Worm (Caenorhabditis elegans) whole organism, L3 larva: ENCODE data around the gene W08E12.7.
A peak's percentile ranks its signal among the peaks of the same experiment; 100 is the strongest.

ENCODE experiments used
- ZK546.5 ChIP-seq: sonication (generic microtip); optimal IDR thresholded peaks from 2 replicates; lab custom pipeline; 2017; ENCODE audit warnings: missing biosample characterization, missing genetic modification characterization
- ceh-16 ChIP-seq: sonication (generic microtip); optimal IDR thresholded peaks from 2 replicates; lab custom pipeline; 2017; ENCODE audit warnings: missing biosample characterization, missing genetic modification characterization
- ceh-28 ChIP-seq: fragments of 150-350 bp; optimal IDR thresholded peaks from 2 replicates; lab custom pipeline; 2014; ENCODE audit warnings: missing biosample characterization, missing genetic modification reagents, missing genetic modification characterization
- elt-2 ChIP-seq: sonication (generic microtip); optimal IDR thresholded peaks from 2 replicates; lab custom pipeline; 2016; ENCODE audit warnings: missing genetic modification reagents, mild to moderate bottlenecking, missing genetic modification characterization, missing compliant biosample characterization
- mdl-1 ChIP-seq: fragments of 150-350 bp; optimal IDR thresholded peaks from 2 replicates; lab custom pipeline; 2014; ENCODE audit warnings: missing biosample characterization, missing genetic modification characterization
- nhr-12 ChIP-seq: fragments of 150-350 bp; optimal IDR thresholded peaks from 2 replicates; lab custom pipeline; 2014; ENCODE audit warnings: missing biosample characterization, missing genetic modification characterization
- nhr-237 ChIP-seq: fragments of 150-350 bp; optimal IDR thresholded peaks from 2 replicates; lab custom pipeline; 2014; ENCODE audit warnings: missing biosample characterization, missing genetic modification characterization
- nhr-77 ChIP-seq: fragments of 150-350 bp; optimal IDR thresholded peaks from 2 replicates; lab custom pipeline; 2014; ENCODE audit warnings: missing biosample characterization, missing genetic modification characterization
- snpc-4 ChIP-seq: fragments of 150-350 bp; optimal IDR thresholded peaks from 2 replicates; lab custom pipeline; 2014; ENCODE audit warnings: missing biosample characterization, missing genetic modification characterization
- tbx-2 ChIP-seq: sonication (generic microtip); optimal IDR thresholded peaks from 2 replicates; lab custom pipeline; 2016; ENCODE audit warnings: mild to moderate bottlenecking, missing genetic modification characterization, missing compliant biosample characterization
- zag-1 ChIP-seq: fragments of 150-350 bp; optimal IDR thresholded peaks from 2 replicates; lab custom pipeline; 2014; ENCODE audit warnings: missing biosample characterization, missing genetic modification characterization

DNA sequence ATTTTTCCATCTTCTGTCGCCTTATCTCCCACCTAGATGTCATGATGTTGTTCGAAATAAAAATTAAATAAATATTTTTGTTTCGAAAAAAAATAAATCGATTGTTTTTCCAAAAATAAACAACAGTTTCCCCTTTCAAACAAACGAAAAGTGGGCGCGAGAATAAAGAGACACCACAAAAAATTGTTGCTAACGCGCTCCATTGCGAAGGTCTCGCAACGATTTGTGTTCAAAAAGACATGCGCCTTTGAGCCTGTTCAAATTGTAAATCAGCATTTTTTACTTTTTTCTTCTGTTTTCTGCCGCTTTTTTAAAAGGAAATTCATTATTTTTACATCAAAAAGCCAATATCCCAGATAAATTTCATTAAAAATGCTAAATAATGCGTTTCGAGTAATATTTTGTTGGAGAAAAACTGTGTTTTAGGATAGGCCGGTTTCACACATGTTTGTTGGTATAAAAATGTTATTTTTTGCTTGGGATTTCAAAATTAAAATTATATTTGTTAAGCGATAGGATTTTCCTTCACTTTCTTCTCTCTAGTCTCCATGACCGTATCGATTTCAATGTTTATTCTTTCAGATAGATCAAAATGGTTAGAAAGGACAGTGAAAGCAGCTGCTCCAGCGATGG lies at the start of gene W08E12.7:
- TF ChIP-seq nhr-237 (no peak), mdl-1 (tag; lab: Kevin White, UChicago) (peak; percentile 24), zag-1 (tag; lab: Kevin White, UChicago) (no peak), tbx-2 (tag; lab: Kevin White, UChicago) (peak; percentile 38), nhr-77 (tag; lab: Kevin White, UChicago) (peak; percentile 63), snpc-4 (tag; lab: Kevin White, UChicago) (peak; percentile 93), ZK546.5 (tag; lab: Kevin White, UChicago) (peak; percentile 26), ceh-28 (tag; lab: Kevin White, UChicago) (peak; percentile 83), ceh-16 (no peak), nhr-12 (tag; lab: Kevin White, UChicago) (no peak), elt-2 (tag; lab: Kevin White, UChicago) (peak; percentile 71)
